Fruit fly (Drosophila melanogaster) whole organism, embryonic: Measurements from ENCODE around the gene CG14982.
A peak's percentile ranks its signal among the peaks of the same experiment; 100 is the strongest.

Source experiments
- ATbp ChIP-seq: fragments of 200-800 bp; sonication (Bioruptor generic); optimal IDR thresholded peaks from 2 replicates; lab custom pipeline; 2017; ENCODE audit warnings: missing biosample characterization, mild to moderate bottlenecking, missing genetic modification characterization, missing genetic modification reagents
- Awh ChIP-seq: fragments of 200-800 bp; sonication (Bioruptor generic); IDR thresholded peaks from 2 replicates; pipeline ENCODE4, ENCODE4 v1.3.6; 2022; ENCODE audit warnings: missing biosample characterization, missing genetic modification characterization
- CG10147 ChIP-seq: fragments of 200-800 bp; sonication (Bioruptor generic); optimal IDR thresholded peaks from 2 replicates; lab custom pipeline; 2019; ENCODE audit warnings: missing biosample characterization, mild to moderate bottlenecking, missing genetic modification characterization, moderate library complexity
- CG12391 ChIP-seq: fragments of 200-800 bp; sonication (Bioruptor generic); optimal IDR thresholded peaks from 3 replicates; lab custom pipeline; 2018; ENCODE audit warnings: missing biosample characterization, mild to moderate bottlenecking, missing genetic modification characterization, moderate library complexity
- CG12744 ChIP-seq: fragments of 200-800 bp; sonication (Bioruptor generic); optimal IDR thresholded peaks from 2 replicates; lab custom pipeline; 2016; ENCODE audit warnings: missing biosample characterization, missing genetic modification characterization
- CG14441 ChIP-seq: fragments of 200-800 bp; sonication (Bioruptor generic); IDR thresholded peaks from 2 replicates; pipeline ENCODE4 v1.3.6; 2022; ENCODE audit warnings: missing biosample characterization, missing genetic modification characterization
- CG1529 ChIP-seq: fragments of 200-800 bp; sonication (Bioruptor generic); optimal IDR thresholded peaks from 3 replicates; lab custom pipeline; 2018; ENCODE audit warnings: missing biosample characterization, missing genetic modification characterization
- CG15601 ChIP-seq: fragments of 200-800 bp; sonication (Bioruptor generic); optimal IDR thresholded peaks from 3 replicates; lab custom pipeline; 2019; ENCODE audit warnings: missing biosample characterization, mild to moderate bottlenecking, missing genetic modification characterization, moderate library complexity
- CG1647 ChIP-seq: fragments of 200-800 bp; sonication (Bioruptor generic); optimal IDR thresholded peaks from 3 replicates; lab custom pipeline; 2016; ENCODE audit warnings: missing biosample characterization, missing genetic modification characterization
- CG16813 ChIP-seq: fragments of 200-800 bp; sonication (Bioruptor generic); IDR thresholded peaks from 3 replicates; pipeline ENCODE4 v1.3.6; 2022; ENCODE audit warnings: missing biosample characterization, missing genetic modification characterization; ENCODE audit not compliant: partially characterized antibody
- CG17802 ChIP-seq: fragments of 200-800 bp; sonication (Bioruptor generic); optimal IDR thresholded peaks from 2 replicates; lab custom pipeline; 2018; ENCODE audit warnings: missing biosample characterization, mild to moderate bottlenecking, missing genetic modification characterization, moderate library complexity
- CG2129 ChIP-seq: fragments of 200-800 bp; sonication (Bioruptor generic); IDR thresholded peaks from 2 replicates; pipeline ENCODE4 v1.3.6; 2022; ENCODE audit warnings: missing biosample characterization, missing genetic modification characterization; ENCODE audit not compliant: partially characterized antibody
- CG2202 ChIP-seq: fragments of 200-800 bp; sonication (Bioruptor generic); optimal IDR thresholded peaks from 2 replicates; lab custom pipeline; 2018; ENCODE audit warnings: missing biosample characterization, mild to moderate bottlenecking, missing genetic modification characterization
- CG2875 ChIP-seq: fragments of 200-800 bp; sonication (Bioruptor generic); optimal IDR thresholded peaks from 2 replicates; lab custom pipeline; 2017; ENCODE audit warnings: missing biosample characterization, mild to moderate bottlenecking, missing genetic modification characterization, missing genetic modification reagents
- CG34224 ChIP-seq: fragments of 200-800 bp; sonication (Bioruptor generic); IDR thresholded peaks from 3 replicates; pipeline ENCODE4 v1.3.6; 2022; ENCODE audit warnings: missing biosample characterization, missing genetic modification characterization; ENCODE audit not compliant: partially characterized antibody
- CG3847 ChIP-seq: fragments of 200-800 bp; sonication (Bioruptor generic); IDR thresholded peaks from 2 replicates; pipeline ENCODE4 v1.3.6; 2022; ENCODE audit warnings: missing biosample characterization, missing genetic modification characterization
- CG4282 ChIP-seq: fragments of 200-800 bp; sonication (Bioruptor generic); optimal IDR thresholded peaks from 2 replicates; lab custom pipeline; 2016; ENCODE audit warnings: missing biosample characterization, missing genetic modification characterization
- CG5180 ChIP-seq: fragments of 200-800 bp; sonication (Bioruptor generic); optimal IDR thresholded peaks from 3 replicates; lab custom pipeline; 2017; ENCODE audit warnings: missing biosample characterization, missing genetic modification characterization, mild to moderate bottlenecking, moderate library complexity, missing genetic modification reagents
- CG5245 ChIP-seq: fragments of 200-800 bp; sonication (Bioruptor generic); optimal IDR thresholded peaks from 3 replicates; lab custom pipeline; 2016; ENCODE audit warnings: missing biosample characterization, missing genetic modification characterization
- CG6175 ChIP-seq: fragments of 200-800 bp; sonication (Bioruptor generic); IDR thresholded peaks from 3 replicates; pipeline ENCODE4 v1.3.6; 2022; ENCODE audit warnings: missing biosample characterization, missing genetic modification characterization
- CG7786 ChIP-seq: fragments of 200-800 bp; sonication (Bioruptor generic); optimal IDR thresholded peaks from 2 replicates; lab custom pipeline; 2016; ENCODE audit warnings: missing biosample characterization, missing genetic modification characterization
- CG7928 ChIP-seq: fragments of 200-800 bp; sonication (Bioruptor generic); optimal IDR thresholded peaks from 2 replicates; lab custom pipeline; 2017; ENCODE audit warnings: missing biosample characterization, mild to moderate bottlenecking, missing genetic modification characterization
- CG7963 ChIP-seq: fragments of 200-800 bp; sonication (Bioruptor generic); IDR thresholded peaks from 3 replicates; pipeline ENCODE4 v1.3.6; 2022; ENCODE audit warnings: missing biosample characterization, missing genetic modification characterization; ENCODE audit not compliant: partially characterized antibody
- CG8478 ChIP-seq: fragments of >200 bp; optimal IDR thresholded peaks from 2 replicates; lab custom pipeline; 2018
- Doc2 ChIP-seq: fragments of 200-800 bp; sonication (Bioruptor generic); IDR thresholded peaks from 2 replicates; pipeline ENCODE4 v1.3.6; 2022; ENCODE audit warnings: missing biosample characterization, missing genetic modification characterization
- Fer3 ChIP-seq: fragments of 200-800 bp; sonication (Bioruptor generic); optimal IDR thresholded peaks from 2 replicates; lab custom pipeline; 2018; ENCODE audit warnings: missing biosample characterization, mild to moderate bottlenecking, missing genetic modification characterization, moderate library complexity
- HLH4C ChIP-seq: fragments of 200-800 bp; sonication (Bioruptor generic); IDR thresholded peaks from 3 replicates; pipeline ENCODE4 v1.3.6; 2022; ENCODE audit warnings: missing biosample characterization, missing genetic modification characterization; ENCODE audit not compliant: partially characterized antibody
- HmgD ChIP-seq: fragments of 200-800 bp; sonication (Bioruptor generic); optimal IDR thresholded peaks from 3 replicates; lab custom pipeline; 2016; ENCODE audit warnings: missing biosample characterization, missing genetic modification characterization
- Hr39 ChIP-seq: fragments of >200 bp; optimal IDR thresholded peaks from 2 replicates; lab custom pipeline; 2017
- MTF-1 ChIP-seq: fragments of 200-800 bp; sonication (Bioruptor generic); optimal IDR thresholded peaks from 2 replicates; lab custom pipeline; 2018; ENCODE audit warnings: missing biosample characterization, mild to moderate bottlenecking, missing genetic modification characterization, borderline replicate concordance
- Max ChIP-seq: fragments of 200-800 bp; sonication (Bioruptor generic); optimal IDR thresholded peaks from 2 replicates; lab custom pipeline; 2016; ENCODE audit warnings: missing biosample characterization, mild to moderate bottlenecking, missing genetic modification characterization
- NK7.1 ChIP-seq: fragments of 200-800 bp; sonication (Bioruptor generic); optimal IDR thresholded peaks from 3 replicates; lab custom pipeline; 2016; ENCODE audit warnings: missing biosample characterization, missing genetic modification characterization
- NfI ChIP-seq: fragments of 200-800 bp; sonication (Bioruptor generic); optimal IDR thresholded peaks from 3 replicates; lab custom pipeline; 2018; ENCODE audit warnings: missing biosample characterization, mild to moderate bottlenecking, missing genetic modification characterization, moderate library complexity
- Optix ChIP-seq: fragments of 200-800 bp; sonication (Bioruptor generic); IDR thresholded peaks from 3 replicates; pipeline ENCODE4 v1.3.6; 2022; ENCODE audit warnings: missing biosample characterization, missing genetic modification characterization
- Ptx1 ChIP-seq: fragments of 200-800 bp; sonication (Bioruptor generic); IDR thresholded peaks from 2 replicates; pipeline ENCODE4 v1.3.6; 2022; ENCODE audit warnings: missing biosample characterization, missing genetic modification characterization
- Rfx ChIP-seq: fragments of 200-800 bp; sonication (Bioruptor generic); IDR thresholded peaks from 2 replicates; pipeline ENCODE4 v1.3.6; 2022; ENCODE audit warnings: missing biosample characterization, missing genetic modification characterization
- Sox102F ChIP-seq: fragments of 200-800 bp; sonication (Bioruptor generic); optimal IDR thresholded peaks from 2 replicates; lab custom pipeline; 2018; ENCODE audit warnings: missing biosample characterization, mild to moderate bottlenecking, missing genetic modification characterization, moderate library complexity
- Taf1 ChIP-seq: fragments of 200-800 bp; sonication (Bioruptor generic); IDR thresholded peaks from 2 replicates; pipeline ENCODE4 v1.3.6; 2022; ENCODE audit warnings: missing biosample characterization, missing genetic modification characterization
- Xrp1 ChIP-seq: fragments of 200-800 bp; sonication (Bioruptor generic); IDR thresholded peaks from 2 replicates; pipeline ENCODE4 v1.3.6; 2022; ENCODE audit warnings: missing biosample characterization, missing genetic modification characterization
- ase ChIP-seq: fragments of 200-800 bp; sonication (Bioruptor generic); IDR thresholded peaks from 3 replicates; pipeline ENCODE4 v1.3.6; 2022; ENCODE audit warnings: missing biosample characterization, missing genetic modification characterization
- az2 ChIP-seq: fragments of 200-800 bp; sonication (Bioruptor generic); optimal IDR thresholded peaks from 3 replicates; lab custom pipeline; 2016; ENCODE audit warnings: missing biosample characterization, missing genetic modification characterization
- bbx ChIP-seq: fragments of 200-800 bp; sonication (Bioruptor generic); IDR thresholded peaks from 2 replicates; pipeline ENCODE4 v1.3.6; 2022; ENCODE audit warnings: missing biosample characterization, missing genetic modification characterization; ENCODE audit not compliant: partially characterized antibody
- esg ChIP-seq: fragments of 200-800 bp; sonication (Bioruptor generic); conservative IDR thresholded peaks from 2 replicates; pipeline ENCODE4 v1.3.6; 2022; ENCODE audit warnings: missing biosample characterization, missing genetic modification characterization
- gfzf ChIP-seq: fragments of 200-800 bp; sonication (Bioruptor generic); optimal IDR thresholded peaks from 2 replicates; lab custom pipeline; 2016; ENCODE audit warnings: missing biosample characterization, mild to moderate bottlenecking, missing genetic modification characterization, moderate library complexity
- kay ChIP-seq: fragments of 200-800 bp; sonication (Bioruptor generic); optimal IDR thresholded peaks from 2 replicates; lab custom pipeline; 2016; ENCODE audit warnings: missing biosample characterization, missing genetic modification characterization
- kni ChIP-seq: fragments of 200-800 bp; sonication (Bioruptor generic); optimal IDR thresholded peaks from 3 replicates; lab custom pipeline; 2017; ENCODE audit warnings: mild to moderate bottlenecking, missing biosample characterization, missing genetic modification reagents, missing genetic modification characterization
- onecut ChIP-seq: fragments of 200-800 bp; sonication (Bioruptor generic); IDR thresholded peaks from 2 replicates; pipeline ENCODE4 v1.3.6; 2022; ENCODE audit warnings: missing biosample characterization, missing genetic modification characterization
- sc ChIP-seq, 3 experiments: fragments of >200 bp in 2 of 3; fragments of 200-800 bp in 1 of 3; sonication (Bioruptor generic) in 1 of 3; optimal IDR thresholded peaks; 2 replicates in 2 of 3; 3 replicates in 1 of 3; lab custom pipeline; 2017; ENCODE audit warnings: mild to moderate bottlenecking in 1 of 3, missing biosample characterization in 1 of 3, missing genetic modification characterization in 1 of 3, missing genetic modification reagents in 1 of 3
- ssp ChIP-seq: fragments of 200-800 bp; sonication (Bioruptor generic); IDR thresholded peaks from 2 replicates; pipeline ENCODE4 v1.3.6; 2022; ENCODE audit warnings: missing biosample characterization, missing genetic modification characterization
- twi ChIP-seq: fragments of 200-800 bp; optimal IDR thresholded peaks from 2 replicates; lab custom pipeline; 2019; ENCODE audit warnings: missing biosample characterization, mild to moderate bottlenecking, missing genetic modification characterization, moderate library complexity
- z ChIP-seq: fragments of 200-800 bp; sonication (Bioruptor generic); IDR thresholded peaks from 3 replicates; pipeline ENCODE4 v1.3.6; 2022; ENCODE audit warnings: missing biosample characterization, missing genetic modification characterization

Gene CG14982

DNA sequence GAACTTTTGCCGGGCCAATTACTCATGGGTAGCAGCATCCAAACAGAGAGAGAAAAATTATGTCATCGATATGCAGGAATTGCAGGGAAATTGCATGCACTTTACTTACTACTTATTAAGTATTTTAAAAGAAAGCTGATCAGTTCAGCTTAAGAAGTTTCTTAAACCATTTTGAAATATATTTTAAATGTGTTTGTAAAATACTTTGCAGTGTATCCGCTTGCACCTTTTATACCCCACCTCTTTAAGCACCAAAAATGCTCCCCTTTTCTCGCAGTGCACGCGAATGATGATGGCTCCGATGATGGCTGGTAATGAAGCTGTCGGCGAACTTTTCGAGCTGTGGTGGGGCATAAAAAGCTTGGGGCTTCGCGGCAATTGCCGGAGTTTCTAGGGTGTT, 10.0 kb downstream of the CG14982 start, which contains the start of gene CG14984 (continued):
- TF ChIP-seq Rfx (GFP tag; lab: Robert Waterston, UW) (peak; percentile 82), CG12391 (tag; lab: Kevin White, UChicago) (no peak), Taf1 (GFP tag; lab: Robert Waterston, UW) (peak; percentile 45; the same call in 1 of the 2 replicates), MTF-1 (GFP tag; lab: Kevin White, UChicago) (no peak), NK7.1 (GFP tag; lab: Kevin White, UChicago) (no peak), bbx (GFP tag; lab: Robert Waterston, UW) (no peak), CG8478 (lab: Kevin White, UChicago) (no peak), sc (optimal IDR thresholded peaks at IDR 0.05; lab: Kevin White, UChicago) (no peak), sc (GFP tag; optimal IDR thresholded peaks at IDR 0.05; lab: Kevin White, UChicago) (no peak), CG5180 (GFP tag; lab: Kevin White, UChicago) (no peak), onecut (GFP tag; lab: Robert Waterston, UW) (no peak), ase (GFP tag; lab: Robert Waterston, UW) (no peak; the same call in 2 of the 3 replicates), CG16813 (GFP tag; lab: Robert Waterston, UW) (no peak), az2 (GFP tag; lab: Kevin White, UChicago) (no peak), CG15601 (tag; lab: Kevin White, UChicago) (no peak), CG12744 (GFP tag; lab: Kevin White, UChicago) (no peak), CG2129 (no peak), z (no peak), ssp (GFP tag; lab: Robert Waterston, UW) (no peak), kni (no peak), Ptx1 (GFP tag; lab: Robert Waterston, UW) (peak; percentile 42; the same call in 1 of the 2 replicates), CG17802 (no peak), NfI (GFP tag; lab: Kevin White, UChicago) (no peak), HLH4C (no peak), CG3847 (GFP tag; lab: Robert Waterston, UW) (peak; percentile 45; the same call in 1 of the 2 replicates), kay (GFP tag; lab: Kevin White, UChicago) (no peak), twi (no peak), Fer3 (tag; lab: Kevin White, UChicago) (peak; percentile 63), Xrp1 (GFP tag; lab: Robert Waterston, UW) (peak; percentile 34; the same call in 1 of the 2 replicates), Optix (GFP tag; lab: Robert Waterston, UW) (no peak), CG10147 (GFP tag; lab: Kevin White, UChicago) (peak; percentile 75), gfzf (no peak), CG1647 (GFP tag; lab: Kevin White, UChicago) (peak; percentile 26), Sox102F (peak; percentile 12), CG7928 (peak; percentile 5), CG4282 (GFP tag; lab: Kevin White, UChicago) (no peak), CG7963 (GFP tag; lab: Robert Waterston, UW) (no peak), HmgD (GFP tag; lab: Kevin White, UChicago) (no peak), CG7786 (GFP tag; lab: Kevin White, UChicago) (peak; percentile 23), ATbp (GFP tag; lab: Kevin White, UChicago) (no peak), CG34224 (GFP tag; lab: Robert Waterston, UW) (no peak), Hr39 (no peak), CG14441 (GFP tag; lab: Robert Waterston, UW) (0 out of 2 replicates have a peak, but pooled peaks have one; percentile 16), CG2202 (no peak), CG2875 (no peak), Doc2 (GFP tag; lab: Robert Waterston, UW) (no peak), esg (0 out of 2 replicates have a peak, but pooled peaks have one; percentile 12), CG1529 (GFP tag; lab: Kevin White, UChicago) (no peak), Awh (no peak), CG6175 (GFP tag; lab: Robert Waterston, UW) (no peak), CG5245 (no peak), Max (GFP tag; lab: Kevin White, UChicago) (peak; percentile 39)
